Fruit fly (Drosophila melanogaster) Kc167 (cell line): ENCODE measurements around the gene Epp.

Experiments
- Myc ChIP-seq: fragments of >200 bp; optimal IDR thresholded peaks from 2 replicates; lab custom pipeline; 2017; ENCODE audit warnings: missing external identifiers
- Sin3A ChIP-seq: fragments of >200 bp; optimal IDR thresholded peaks from 2 replicates; lab custom pipeline; 2018; ENCODE audit warnings: missing external identifiers
- h ChIP-seq: fragments of >200 bp; optimal IDR thresholded peaks from 3 replicates; lab custom pipeline; 2018; ENCODE audit warnings: missing external identifiers
- psq ChIP-seq: fragments of >200 bp; optimal IDR thresholded peaks from 2 replicates; lab custom pipeline; 2017; ENCODE audit warnings: missing external identifiers
- ttk ChIP-seq: sonication (Bioruptor generic); optimal IDR thresholded peaks from 2 replicates; lab custom pipeline; 2017; ENCODE audit warnings: missing external identifiers

DNA sequence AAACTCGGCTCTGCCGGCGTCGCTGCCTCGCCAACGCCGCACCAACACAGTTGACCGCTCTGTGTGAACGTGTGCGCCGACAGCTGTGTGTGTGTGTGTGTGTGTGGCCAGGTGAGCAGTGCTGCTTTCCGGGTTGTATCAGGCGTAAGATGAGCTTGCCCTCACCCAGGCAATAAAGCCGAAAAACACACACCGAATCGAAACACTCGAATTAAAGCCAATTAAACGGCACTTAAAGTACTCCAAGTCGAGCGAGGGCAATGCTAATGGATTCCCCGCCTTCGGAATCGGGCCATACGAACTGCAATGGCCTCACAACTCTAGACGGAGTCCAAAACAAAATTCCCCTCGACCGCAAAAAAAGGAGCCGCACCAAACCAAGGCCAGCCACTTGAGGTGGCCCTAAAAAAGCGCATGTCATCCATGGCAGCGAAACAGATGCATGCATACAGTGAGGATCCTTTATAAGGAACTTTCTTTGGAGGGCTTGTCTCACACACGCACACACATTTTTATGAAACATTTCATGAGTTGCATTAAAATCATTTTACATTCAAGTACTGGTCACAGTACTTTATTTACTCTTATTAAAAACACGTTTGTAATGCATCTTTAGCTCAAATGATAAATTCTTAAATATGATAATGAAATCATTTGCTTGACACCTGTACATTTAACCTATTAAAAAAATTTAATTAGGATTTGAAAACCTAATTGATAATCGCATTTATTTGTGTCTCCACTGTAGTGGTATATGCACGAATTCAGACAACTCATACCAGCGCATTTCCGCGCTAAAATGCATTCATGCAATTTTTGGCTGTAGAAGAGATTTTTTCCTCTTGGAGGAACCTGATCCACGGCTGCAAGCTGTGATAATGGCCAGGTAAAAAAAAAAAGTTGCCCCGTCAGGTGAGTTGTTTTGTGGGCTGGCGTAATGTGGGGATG, 44.0 kb downstream of the Epp start:
- TF ChIP-seq h (lab: Kevin White, UChicago): no peak
- no peak for TF ChIP-seq Myc (lab: Kevin White, UChicago)
- no peak for TF ChIP-seq Sin3A
- TF ChIP-seq psq (lab: Kevin White, UChicago): no peak
- no peak for TF ChIP-seq ttk
